Fruit fly (Drosophila melanogaster) S2 (cell line): ENCODE measurements around the gene CG31805.

Experiments used
- CG8478 ChIP-seq: fragments of >200 bp; optimal IDR thresholded peaks from 2 replicates; lab custom pipeline; 2018
- CTCF ChIP-seq, 2 experiments: fragments of >200 bp; optimal IDR thresholded peaks; 2 replicates each; lab custom pipeline; 2018

DNA sequence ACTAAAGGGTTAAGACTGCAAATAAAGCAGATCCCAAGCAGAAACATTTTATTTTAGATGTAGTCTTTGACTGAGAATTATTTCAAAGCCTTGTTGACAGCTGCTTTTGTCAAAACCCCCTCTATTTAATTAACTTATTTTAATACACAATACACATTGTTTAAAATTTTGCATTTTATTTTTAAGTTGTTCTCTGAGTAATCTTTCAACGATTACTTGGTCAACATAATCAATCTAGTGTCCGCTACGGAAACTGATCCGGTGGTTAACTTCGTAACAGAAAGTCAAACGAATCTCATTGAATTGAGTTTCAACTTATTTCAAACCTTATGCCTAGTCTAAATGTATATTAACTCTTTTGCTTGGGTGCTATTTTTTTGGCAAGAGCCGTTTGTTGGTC lies at the start of gene CG31805:
- TF ChIP-seq CG8478 (no peak), CTCF (optimal IDR thresholded peaks at IDR 0.05; lab: Kevin White, UChicago) (no peak)
